Fruit fly (Drosophila melanogaster): ENCODE data around the gene zfh1.

The zfh1 gene

dm6 chr3R:30817246-30817645 is 51.5 kb downstream of the zfh1 start (continued):
- TF ChIP-seq E2f2 (GFP tag; IDR thresholded peaks at IDR 0.05), result peak; percentile 70
- peak; percentile 75 for TF ChIP-seq CG10654 (GFP tag; optimal IDR thresholded peaks at IDR 0.05)
- no peak for TF ChIP-seq Lim3 (GFP tag; IDR thresholded peaks at IDR 0.05)
- TF ChIP-seq Mad (GFP tag; optimal IDR thresholded peaks at IDR 0.05), result peak; percentile 69
- TF ChIP-seq ken (GFP tag; IDR thresholded peaks at IDR 0.05), result peak; percentile 70; the same call in 2 of the 3 replicates
- TF ChIP-seq bab2 (GFP tag; optimal IDR thresholded peaks at IDR 0.05), result peak; percentile 84
- peak; percentile 63; the same call in 1 of the 2 replicates for TF ChIP-seq CG32532 (GFP tag; IDR thresholded peaks at IDR 0.05)
- no peak for TF ChIP-seq CG11085 (GFP tag; IDR thresholded peaks at IDR 0.05)
- TF ChIP-seq bsh (GFP tag; optimal IDR thresholded peaks at IDR 0.05), result peak in 1 of 2 experiments; percentile 96
- TF ChIP-seq CG10431 (GFP tag; optimal IDR thresholded peaks at IDR 0.05), result peak; percentile 69
- peak; percentile 75 for TF ChIP-seq Asciz (GFP tag; optimal IDR thresholded peaks at IDR 0.05)
- peak; percentile 76 for TF ChIP-seq tgo (GFP tag; IDR thresholded peaks at IDR 0.05)
- TF ChIP-seq klu (GFP tag; IDR thresholded peaks at IDR 0.05), result no peak
- TF ChIP-seq zfh2 (GFP tag; optimal IDR thresholded peaks at IDR 0.05), result peak; percentile 38
- peak; percentile 83 for TF ChIP-seq HHEX (GFP tag; optimal IDR thresholded peaks at IDR 0.05)
- peak; percentile 88 for TF ChIP-seq CG15601 (tag; optimal IDR thresholded peaks at IDR 0.05)
- peak; percentile 89 for TF ChIP-seq CoRest (tag; optimal IDR thresholded peaks at IDR 0.05)
- no peak for TF ChIP-seq CG13287 (GFP tag; IDR thresholded peaks at IDR 0.05; ENCODE audit: partially characterized antibody)
- TF ChIP-seq CG18599 (GFP tag; optimal IDR thresholded peaks at IDR 0.05), result peak; percentile 86
- peak; percentile 63 for TF ChIP-seq CG1024 (GFP tag; IDR thresholded peaks at IDR 0.05)
- peak; percentile 83 for TF ChIP-seq slbo (GFP tag; IDR thresholded peaks at IDR 0.05)
- 0 out of 2 replicates have a peak, but pooled peaks have one; percentile 25 for TF ChIP-seq Gsc (GFP tag; IDR thresholded peaks at IDR 0.05)
- TF ChIP-seq CG8944 (GFP tag; optimal IDR thresholded peaks at IDR 0.05), result peak; percentile 14
- TF ChIP-seq CG9932 (GFP tag; IDR thresholded peaks at IDR 0.05), result peak; percentile 68
- no peak for TF ChIP-seq CG3838 (GFP tag; optimal IDR thresholded peaks at IDR 0.05)
- TF ChIP-seq pfk (GFP tag; optimal IDR thresholded peaks at IDR 0.05), result no peak
- TF ChIP-seq Bteb2 (GFP tag; optimal IDR thresholded peaks at IDR 0.05), result peak; percentile 83
- TF ChIP-seq tin (GFP tag; optimal IDR thresholded peaks at IDR 0.05), result peak; percentile 83
- TF ChIP-seq CG18764 (GFP tag; optimal IDR thresholded peaks at IDR 0.05), result peak; percentile 70
- TF ChIP-seq HLH4C (GFP tag; IDR thresholded peaks at IDR 0.05; ENCODE audit: partially characterized antibody), result no peak
- peak; percentile 92 for TF ChIP-seq CG10979 (tag; optimal IDR thresholded peaks at IDR 0.05)
- TF ChIP-seq pzg (GFP tag; optimal IDR thresholded peaks at IDR 0.05), result no peak
- TF ChIP-seq dimm (GFP tag; IDR thresholded peaks at IDR 0.05), result peak; percentile 51
- TF ChIP-seq Dfd (GFP tag; optimal IDR thresholded peaks at IDR 0.05), result no peak
- TF ChIP-seq tap (tag; optimal IDR thresholded peaks at IDR 0.05), result peak; percentile 84
- peak; percentile 71 for TF ChIP-seq CG13296 (GFP tag; optimal IDR thresholded peaks at IDR 0.05)
- peak; percentile 20 for TF ChIP-seq CG30020 (tag; optimal IDR thresholded peaks at IDR 0.05)
- TF ChIP-seq CG10959 (GFP tag; IDR thresholded peaks at IDR 0.05), result peak; percentile 71
- peak; percentile 85 for TF ChIP-seq Spps (tag; optimal IDR thresholded peaks at IDR 0.05)
- no peak for TF ChIP-seq prd (optimal IDR thresholded peaks at IDR 0.05)
- TF ChIP-seq prd (GFP tag; IDR thresholded peaks at IDR 0.05), result peak; percentile 77; the same call in 2 of the 3 replicates
- peak; percentile 31; the same call in 1 of the 2 replicates for TF ChIP-seq Taf1 (GFP tag; IDR thresholded peaks at IDR 0.05)
- peak in 1 of 2 experiments; percentile 65 for TF ChIP-seq Hr78 (GFP tag; optimal IDR thresholded peaks at IDR 0.05)
- TF ChIP-seq HLH3B (GFP tag; IDR thresholded peaks at IDR 0.05), result peak; percentile 67
- peak; percentile 86 for TF ChIP-seq CG12219 (GFP tag; optimal IDR thresholded peaks at IDR 0.05)
- peak; percentile 79 for TF ChIP-seq CG4707 (GFP tag; optimal IDR thresholded peaks at IDR 0.05)
- TF ChIP-seq gsb (GFP tag; IDR thresholded peaks at IDR 0.05), result peak; percentile 47; the same call in 1 of the 2 replicates
- TF ChIP-seq CG14014 (GFP tag; IDR thresholded peaks at IDR 0.05), result peak; percentile 79
- TF ChIP-seq btn (GFP tag; optimal IDR thresholded peaks at IDR 0.05), result peak; percentile 17
- TF ChIP-seq dysf (GFP tag; IDR thresholded peaks at IDR 0.05), result peak; percentile 81
- no peak for TF ChIP-seq D19B (GFP tag; optimal IDR thresholded peaks at IDR 0.05)
